Fruit fly (Drosophila melanogaster) whole organism, wandering third instar larva: ENCODE measurements around the gene CG15547.

Source experiments
- CG32264 ChIP-seq: fragments of 200-800 bp; sonication (Bioruptor generic); optimal IDR thresholded peaks from 2 replicates; lab custom pipeline; 2016; ENCODE audit warnings: missing biosample characterization, missing genetic modification characterization
- CG9705 ChIP-seq: fragments of 200-800 bp; sonication (Bioruptor generic); optimal IDR thresholded peaks from 2 replicates; lab custom pipeline; 2018; ENCODE audit warnings: missing biosample characterization, mild to moderate bottlenecking, missing genetic modification characterization
- CrebA ChIP-seq: fragments of 200-800 bp; sonication (Bioruptor generic); optimal IDR thresholded peaks from 2 replicates; lab custom pipeline; 2016; ENCODE audit warnings: missing biosample characterization, mild to moderate bottlenecking, missing genetic modification characterization, borderline replicate concordance
- Dfd ChIP-seq: fragments of >200 bp; optimal IDR thresholded peaks from 2 replicates; lab custom pipeline; 2017; ENCODE audit warnings: missing biosample characterization, missing genetic modification characterization
- Dif ChIP-seq: fragments of 200-275, 200-300 bp; sonication (Bioruptor generic); optimal IDR thresholded peaks from 2 replicates; lab custom pipeline; 2018; ENCODE audit warnings: missing biosample characterization, missing genetic modification characterization; ENCODE audit not compliant: partially characterized antibody
- GATAd ChIP-seq: sonication (Bioruptor generic); optimal IDR thresholded peaks from 2 replicates; lab custom pipeline; 2016; ENCODE audit warnings: missing biosample characterization, missing genetic modification characterization
- HLH106 ChIP-seq: fragments of 200-800 bp; optimal IDR thresholded peaks from 3 replicates; lab custom pipeline; 2019; ENCODE audit warnings: missing biosample characterization, mild to moderate bottlenecking, missing genetic modification characterization, moderate library complexity
- Hnf4 ChIP-seq: fragments of 200-800 bp; sonication (Bioruptor generic); optimal IDR thresholded peaks from 2 replicates; lab custom pipeline; 2016; ENCODE audit warnings: missing biosample characterization, mild to moderate bottlenecking, missing genetic modification characterization
- Hr78 ChIP-seq: fragments of >200 bp; optimal IDR thresholded peaks from 2 replicates; lab custom pipeline; 2017; ENCODE audit warnings: missing biosample characterization, missing genetic modification characterization
- Hr83 ChIP-seq: fragments of 200-300 bp; sonication (Bioruptor generic); optimal IDR thresholded peaks from 2 replicates; lab custom pipeline; 2016; ENCODE audit warnings: missing biosample characterization, mild to moderate bottlenecking, missing genetic modification characterization, moderate library complexity; ENCODE audit not compliant: poor library complexity, severe bottlenecking
- Jra ChIP-seq: sonication (Bioruptor generic); optimal IDR thresholded peaks from 2 replicates; lab custom pipeline; 2016; ENCODE audit warnings: missing biosample characterization, missing genetic modification characterization
- Mio ChIP-seq: sonication (Bioruptor generic); optimal IDR thresholded peaks from 2 replicates; lab custom pipeline; 2016; ENCODE audit warnings: missing biosample characterization, missing genetic modification characterization
- Myc ChIP-seq: fragments of >200 bp; optimal IDR thresholded peaks from 2 replicates; lab custom pipeline; 2017
- N ChIP-seq: fragments of >200 bp; optimal IDR thresholded peaks from 2 replicates; lab custom pipeline; 2018; ENCODE audit warnings: missing biosample characterization, missing external identifiers, missing genetic modification characterization
- OdsH ChIP-seq: fragments of 200-800 bp; sonication (Bioruptor generic); optimal IDR thresholded peaks from 2 replicates; lab custom pipeline; 2016; ENCODE audit warnings: missing biosample characterization, mild to moderate bottlenecking, missing genetic modification characterization
- Rel ChIP-seq, 2 experiments: fragments of 200-800 bp; sonication (Bioruptor generic) in 1 of 2; optimal IDR thresholded peaks; 2 replicates in 1 of 2; 3 replicates in 1 of 2; lab custom pipeline; 2016 to 2019; ENCODE audit warnings: mild to moderate bottlenecking in 2 of 2, missing biosample characterization in 2 of 2, missing genetic modification characterization in 2 of 2, moderate library complexity in 1 of 2
- Sp1 ChIP-seq: fragments of 200-800 bp; sonication (Bioruptor generic); optimal IDR thresholded peaks from 3 replicates; lab custom pipeline; 2019; ENCODE audit warnings: missing biosample characterization, mild to moderate bottlenecking, missing genetic modification characterization, moderate library complexity
- Vsx2 ChIP-seq: fragments of 200-300, 225-300 bp; sonication (Bioruptor generic); optimal IDR thresholded peaks from 2 replicates; lab custom pipeline; 2018; ENCODE audit warnings: missing biosample characterization, missing genetic modification characterization; ENCODE audit not compliant: partially characterized antibody
- br ChIP-seq: fragments of 200-800 bp; sonication (Bioruptor generic); optimal IDR thresholded peaks from 2 replicates; lab custom pipeline; 2016; ENCODE audit warnings: missing biosample characterization, missing genetic modification characterization
- brk ChIP-seq: fragments of 200-800 bp; sonication (Bioruptor generic); optimal IDR thresholded peaks from 2 replicates; lab custom pipeline; 2016; ENCODE audit warnings: missing biosample characterization, mild to moderate bottlenecking, missing genetic modification characterization
- dl ChIP-seq, 2 experiments: fragments of 175-275, 200-275 bp in 1 of 2; fragments of 200-275 bp in 1 of 2; sonication (Bioruptor generic); optimal IDR thresholded peaks; lab custom pipeline; 2018; ENCODE audit warnings: mild to moderate bottlenecking in 2 of 2, missing biosample characterization in 2 of 2, missing genetic modification characterization in 2 of 2, moderate library complexity in 2 of 2; ENCODE audit not compliant: partially characterized antibody in 2 of 2, insufficient read depth in 1 of 2
- dmrt93B ChIP-seq: fragments of 200-800 bp; sonication (Bioruptor generic); optimal IDR thresholded peaks from 2 replicates; lab custom pipeline; 2018; ENCODE audit warnings: missing biosample characterization, mild to moderate bottlenecking, missing genetic modification characterization
- dsf ChIP-seq: sonication (Bioruptor generic); optimal IDR thresholded peaks from 2 replicates; lab custom pipeline; 2016; ENCODE audit warnings: missing biosample characterization, missing genetic modification characterization, borderline replicate concordance
- ey ChIP-seq: fragments of 200-800 bp; sonication (Bioruptor generic); optimal IDR thresholded peaks from 2 replicates; lab custom pipeline; 2016; ENCODE audit warnings: missing biosample characterization, missing genetic modification characterization
- foxo ChIP-seq, 2 experiments: fragments of 200-800 bp; sonication (Bioruptor generic); optimal IDR thresholded peaks; 2 replicates in 1 of 2; 3 replicates in 1 of 2; lab custom pipeline; 2016 to 2017; ENCODE audit warnings: missing biosample characterization in 2 of 2, missing genetic modification characterization in 2 of 2
- fru ChIP-seq: fragments of 200-800 bp; sonication (Bioruptor generic); optimal IDR thresholded peaks from 3 replicates; lab custom pipeline; 2016; ENCODE audit warnings: missing biosample characterization, mild to moderate bottlenecking, missing genetic modification characterization
- h ChIP-seq: fragments of 200-800 bp; sonication (Bioruptor generic); optimal IDR thresholded peaks from 3 replicates; lab custom pipeline; 2016; ENCODE audit warnings: missing biosample characterization, mild to moderate bottlenecking, missing genetic modification characterization
- jim ChIP-seq: fragments of 175-275, 200-325 bp; sonication (Bioruptor generic); optimal IDR thresholded peaks from 2 replicates; lab custom pipeline; 2016; ENCODE audit warnings: missing biosample characterization, mild to moderate bottlenecking, missing genetic modification characterization
- lola ChIP-seq: fragments of >200 bp; optimal IDR thresholded peaks from 2 replicates; lab custom pipeline; 2017; ENCODE audit warnings: missing biosample characterization, missing genetic modification characterization
- pan ChIP-seq: fragments of >200 bp; optimal IDR thresholded peaks from 2 replicates; lab custom pipeline; 2017
- psq ChIP-seq: fragments of 200-800 bp; sonication (Bioruptor generic); optimal IDR thresholded peaks from 3 replicates; lab custom pipeline; 2017; ENCODE audit warnings: missing biosample characterization, mild to moderate bottlenecking, missing genetic modification characterization, moderate library complexity
- rgr ChIP-seq: fragments of 200-800 bp; sonication (Bioruptor generic); optimal IDR thresholded peaks from 3 replicates; lab custom pipeline; 2016; ENCODE audit warnings: missing biosample characterization, mild to moderate bottlenecking, missing genetic modification characterization
- sage ChIP-seq: fragments of 200-800 bp; sonication (Bioruptor generic); optimal IDR thresholded peaks from 2 replicates; lab custom pipeline; 2016; ENCODE audit warnings: missing biosample characterization, mild to moderate bottlenecking, missing genetic modification characterization
- sv ChIP-seq: fragments of 200-800 bp; sonication (Bioruptor generic); optimal IDR thresholded peaks from 3 replicates; lab custom pipeline; 2016; ENCODE audit warnings: missing biosample characterization, missing genetic modification characterization
- tai ChIP-seq: sonication (Bioruptor generic); optimal IDR thresholded peaks from 2 replicates; lab custom pipeline; 2016; ENCODE audit warnings: missing biosample characterization, missing genetic modification characterization
- usp ChIP-seq: fragments of >200 bp; optimal IDR thresholded peaks from 2 replicates; lab custom pipeline; 2017; ENCODE audit warnings: missing biosample characterization, missing genetic modification characterization
- woc ChIP-seq: sonication (Bioruptor generic); optimal IDR thresholded peaks from 2 replicates; lab custom pipeline; 2016; ENCODE audit warnings: missing biosample characterization, mild to moderate bottlenecking, missing genetic modification characterization

CG15547 gene

DNA sequence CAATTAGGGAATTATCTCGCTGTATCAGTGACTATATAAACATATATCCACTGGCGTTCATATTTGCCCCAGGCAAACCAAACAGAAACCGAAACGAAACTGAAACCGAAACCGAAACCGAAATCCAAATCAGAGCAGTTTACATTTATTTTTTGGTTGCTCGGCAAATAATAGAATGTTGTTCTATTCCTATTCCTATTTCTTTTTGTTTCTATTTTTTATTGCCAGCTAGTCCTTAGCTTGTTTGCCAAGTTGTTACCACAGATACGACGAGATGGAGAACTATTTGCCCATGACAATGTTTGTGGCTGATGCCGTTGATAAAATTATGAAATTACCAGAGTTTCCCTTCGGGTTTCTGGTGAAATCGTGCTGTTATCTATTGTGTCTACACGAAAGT, 35.6 kb upstream of the CG15547 start:
- TF ChIP-seq Jra (GFP tag; lab: Kevin White, UChicago) (no peak), sage (GFP tag; lab: Kevin White, UChicago) (no peak), foxo (GFP tag; optimal IDR thresholded peaks at IDR 0.05; lab: Kevin White, UChicago) (no peak), OdsH (GFP tag; lab: Kevin White, UChicago) (no peak), dsf (GFP tag; lab: Kevin White, UChicago) (no peak), CG32264 (no peak), Myc (lab: Kevin White, UChicago) (no peak), GATAd (GFP tag; lab: Kevin White, UChicago) (no peak), Hr78 (no peak), Hr83 (no peak), pan (lab: Kevin White, UChicago) (no peak)
- TF ChIP-seq, all 38 proteins: peak for 0

dm6 chr3R:30916024-30916423, 32.7 kb upstream of the CG15547 start:
- TF ChIP-seq psq (GFP tag; lab: Kevin White, UChicago) = no peak
- TF ChIP-seq Dfd = peak; percentile 94

dm6 chr3R:30915235-30915634, 31.9 kb upstream of the CG15547 start:
- TF ChIP-seq OdsH (GFP tag; lab: Kevin White, UChicago) (no peak), fru (GFP tag; lab: Kevin White, UChicago) (no peak), Rel (GFP tag; optimal IDR thresholded peaks at IDR 0.05; lab: Kevin White, UChicago) (no peak), Rel (tag; optimal IDR thresholded peaks at IDR 0.05; lab: Kevin White, UChicago) (no peak), ey (GFP tag; lab: Kevin White, UChicago) (no peak), psq (GFP tag; lab: Kevin White, UChicago) (no peak), CG9705 (no peak), CrebA (GFP tag; lab: Kevin White, UChicago) (no peak), Dif (GFP tag; lab: Kevin White, UChicago) (no peak), dsf (GFP tag; lab: Kevin White, UChicago) (no peak), h (GFP tag; lab: Kevin White, UChicago) (no peak), dmrt93B (no peak), dl (GFP tag; optimal IDR thresholded peaks at IDR 0.05; lab: Kevin White, UChicago; ENCODE audit: insufficient read depth in 1 of 2, partially characterized antibody in 2 of 2) (no peak)

DNA sequence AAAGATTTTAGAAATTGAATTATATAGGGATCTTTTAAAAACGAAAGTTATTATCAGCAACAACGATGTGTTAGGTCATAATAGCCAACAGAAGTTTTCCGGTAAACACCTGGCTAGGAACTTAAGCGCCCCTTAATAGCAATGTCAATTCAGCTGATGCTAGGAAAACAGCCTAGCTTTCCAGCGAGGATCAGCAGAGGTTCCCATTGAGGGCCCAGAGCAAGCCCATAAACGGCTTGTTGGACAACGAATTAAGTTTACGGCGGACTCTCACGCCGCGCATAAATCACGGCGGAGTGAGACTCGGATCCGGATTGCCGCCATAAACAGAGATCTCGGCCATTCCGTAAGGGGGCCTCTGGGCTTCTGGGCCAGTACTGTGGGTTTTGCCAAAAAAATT, 30.4 kb upstream of the CG15547 start:
- TF ChIP-seq dmrt93B (no peak), foxo (GFP tag; optimal IDR thresholded peaks at IDR 0.05; lab: Kevin White, UChicago) (no peak), Sp1 (GFP tag; lab: Kevin White, UChicago) (peak; percentile 5), tai (GFP tag; lab: Kevin White, UChicago) (no peak), Mio (GFP tag; lab: Kevin White, UChicago) (no peak), Hr78 (no peak), Vsx2 (GFP tag; lab: Kevin White, UChicago) (no peak), OdsH (GFP tag; lab: Kevin White, UChicago) (peak; percentile 7), CG32264 (no peak), h (GFP tag; lab: Kevin White, UChicago) (peak; percentile 3)

DNA sequence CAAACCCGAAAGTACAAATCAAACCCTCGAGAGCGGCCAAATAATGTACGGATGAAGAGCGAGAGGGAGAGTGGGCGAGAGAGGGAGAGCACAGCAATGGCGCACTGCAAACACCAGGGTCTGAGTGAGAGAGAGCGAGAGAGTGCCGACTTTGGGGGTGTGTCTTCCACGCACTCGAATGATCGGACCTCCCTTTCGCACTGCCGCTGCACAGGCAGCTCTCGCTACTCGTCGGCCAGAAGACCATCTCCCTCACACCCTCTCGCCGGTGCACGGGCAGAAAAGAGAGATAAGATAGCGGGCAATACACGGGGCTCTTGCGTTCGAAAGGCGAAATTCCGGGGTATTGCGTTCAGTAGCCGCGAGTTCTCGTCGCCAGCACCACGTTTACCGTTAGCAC, 29.1 kb upstream of the CG15547 start, which contains the start of gene Ptx1:
TSS of gene Ptx1 (plus strand) at position 353 of the 400 bp plus-strand sequence.
- TF ChIP-seq dl (GFP tag; optimal IDR thresholded peaks at IDR 0.05; lab: Kevin White, UChicago; ENCODE audit: insufficient read depth in 1 of 2, partially characterized antibody in 2 of 2) = peak; percentile 37 to 53
- no peak for TF ChIP-seq ey (GFP tag; lab: Kevin White, UChicago)
- TF ChIP-seq h (GFP tag; lab: Kevin White, UChicago) = peak; percentile 37
- no peak for TF ChIP-seq CrebA (GFP tag; lab: Kevin White, UChicago)
- TF ChIP-seq lola (GFP tag; lab: Kevin White, UChicago) = no peak
- TF ChIP-seq br (GFP tag; lab: Kevin White, UChicago) = no peak
- no peak for TF ChIP-seq jim (GFP tag; lab: Kevin White, UChicago)
- peak; percentile 43 for TF ChIP-seq Hr83
- TF ChIP-seq usp (GFP tag; lab: Kevin White, UChicago) = no peak
- TF ChIP-seq OdsH (GFP tag; lab: Kevin White, UChicago) = no peak
- TF ChIP-seq Hnf4 (GFP tag; lab: Kevin White, UChicago) = no peak
- TF ChIP-seq HLH106 (tag; lab: Kevin White, UChicago) = no peak
- TF ChIP-seq foxo (GFP tag; optimal IDR thresholded peaks at IDR 0.05; lab: Kevin White, UChicago) = no peak
- no peak for TF ChIP-seq sv (GFP tag; lab: Kevin White, UChicago)
- TF ChIP-seq Dfd = no peak
- peak; percentile 43 for TF ChIP-seq Dif (GFP tag; lab: Kevin White, UChicago)
- no peak for TF ChIP-seq pan (lab: Kevin White, UChicago)
- TF ChIP-seq Rel (GFP tag; optimal IDR thresholded peaks at IDR 0.05; lab: Kevin White, UChicago) = no peak
- TF ChIP-seq Rel (tag; optimal IDR thresholded peaks at IDR 0.05; lab: Kevin White, UChicago) = no peak
- TF ChIP-seq dsf (GFP tag; lab: Kevin White, UChicago) = no peak
- TF ChIP-seq woc (GFP tag; lab: Kevin White, UChicago) = no peak
- TF ChIP-seq CG9705 = no peak
- no peak for TF ChIP-seq Jra (GFP tag; lab: Kevin White, UChicago)
- TF ChIP-seq Mio (GFP tag; lab: Kevin White, UChicago) = no peak
- no peak for TF ChIP-seq brk (GFP tag; lab: Kevin White, UChicago)
- no peak for TF ChIP-seq CG32264
- no peak for TF ChIP-seq GATAd (GFP tag; lab: Kevin White, UChicago)
- no peak for TF ChIP-seq N
- no peak for TF ChIP-seq tai (GFP tag; lab: Kevin White, UChicago)
- TF ChIP-seq rgr = peak; percentile 37
- TF ChIP-seq dmrt93B = no peak
- TF ChIP-seq Myc (lab: Kevin White, UChicago) = no peak
- no peak for TF ChIP-seq Sp1 (GFP tag; lab: Kevin White, UChicago)
